Worm (Caenorhabditis elegans) whole organism, L4/young adult: ENCODE results near the gene B0303.7.

Source experiments
- W03F9.2 ChIP-seq: fragments of 150-350 bp; optimal IDR thresholded peaks from 2 replicates; lab custom pipeline; 2014; ENCODE audit warnings: missing biosample characterization, missing genetic modification characterization
- him-1 ChIP-seq: sonication (generic microtip); optimal IDR thresholded peaks from 2 replicates; lab custom pipeline; 2016; ENCODE audit warnings: missing genotype, missing genetic modification reagents, missing genetic modification characterization, missing compliant biosample characterization

DNA sequence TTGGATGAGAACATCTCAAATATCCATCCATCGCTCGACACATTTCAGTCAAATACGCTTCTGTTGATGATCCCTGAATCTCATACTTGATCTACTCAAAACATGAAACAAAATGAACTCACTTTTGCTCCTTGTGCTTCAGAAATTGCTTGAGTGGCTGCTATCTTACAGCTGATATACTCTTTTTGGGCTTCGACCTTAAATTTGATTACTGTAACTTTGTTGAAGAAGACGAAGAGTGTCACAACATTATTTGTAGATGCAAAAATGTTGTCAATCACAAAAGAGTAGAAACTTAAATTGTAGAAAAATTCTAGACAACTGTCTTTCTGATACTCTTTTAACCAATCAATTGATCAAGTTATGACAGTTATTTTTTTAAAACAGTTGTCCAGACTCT is 49.2 kb downstream of the B0303.7 start:
- TF ChIP-seq him-1 (no peak), W03F9.2 (tag; lab: Kevin White, UChicago) (no peak)
